Fruit fly (Drosophila melanogaster): ENCODE measurements around the gene Meltrin.

Meltrin gene

dm6 chr3R:14736001-14736400 is 38.9 kb upstream of the Meltrin start:
- no peak for TF ChIP-seq Jra (GFP tag; optimal IDR thresholded peaks at IDR 0.05)
- no peak for TF ChIP-seq dsf (GFP tag; optimal IDR thresholded peaks at IDR 0.05; ENCODE audit: borderline replicate concordance)
- TF ChIP-seq fru (GFP tag; optimal IDR thresholded peaks at IDR 0.05) = no peak
- TF ChIP-seq rgr (GFP tag; optimal IDR thresholded peaks at IDR 0.05) = no peak
- no peak for TF ChIP-seq Dfd (GFP tag; optimal IDR thresholded peaks at IDR 0.05)
- TF ChIP-seq dl (GFP tag; optimal IDR thresholded peaks at IDR 0.05; ENCODE audit: insufficient read depth in 1 of 2, partially characterized antibody in 2 of 2) = no peak
- no peak for TF ChIP-seq tai (GFP tag; optimal IDR thresholded peaks at IDR 0.05)
- peak; percentile 26 for TF ChIP-seq sage (GFP tag; optimal IDR thresholded peaks at IDR 0.05)
- no peak for TF ChIP-seq pan (optimal IDR thresholded peaks at IDR 0.05)
- peak; percentile 29 for TF ChIP-seq CrebA (GFP tag; optimal IDR thresholded peaks at IDR 0.05; ENCODE audit: borderline replicate concordance)
- TF ChIP-seq Hnf4 (GFP tag; optimal IDR thresholded peaks at IDR 0.05) = peak; percentile 14
- TF ChIP-seq brk (GFP tag; optimal IDR thresholded peaks at IDR 0.05) = peak; percentile 49
- TF ChIP-seq Abd-B (GFP tag; optimal IDR thresholded peaks at IDR 0.05) = no peak
- TF ChIP-seq Vsx2 (GFP tag; optimal IDR thresholded peaks at IDR 0.05; ENCODE audit: partially characterized antibody) = no peak
- no peak for TF ChIP-seq CG9705 (GFP tag; optimal IDR thresholded peaks at IDR 0.05)
- TF ChIP-seq Dif (GFP tag; optimal IDR thresholded peaks at IDR 0.05; ENCODE audit: partially characterized antibody) = no peak
- TF ChIP-seq psq (GFP tag; optimal IDR thresholded peaks at IDR 0.05) = no peak
- TF ChIP-seq jim (GFP tag; optimal IDR thresholded peaks at IDR 0.05) = no peak
- no peak for TF ChIP-seq sv (GFP tag; optimal IDR thresholded peaks at IDR 0.05)
- no peak for TF ChIP-seq ey (GFP tag; optimal IDR thresholded peaks at IDR 0.05)
- TF ChIP-seq lola (GFP tag; optimal IDR thresholded peaks at IDR 0.05) = no peak
- no peak for TF ChIP-seq HLH106 (tag; optimal IDR thresholded peaks at IDR 0.05)
- no peak for TF ChIP-seq GATAd (GFP tag; optimal IDR thresholded peaks at IDR 0.05)
- no peak for TF ChIP-seq h (GFP tag; optimal IDR thresholded peaks at IDR 0.05)

DNA sequence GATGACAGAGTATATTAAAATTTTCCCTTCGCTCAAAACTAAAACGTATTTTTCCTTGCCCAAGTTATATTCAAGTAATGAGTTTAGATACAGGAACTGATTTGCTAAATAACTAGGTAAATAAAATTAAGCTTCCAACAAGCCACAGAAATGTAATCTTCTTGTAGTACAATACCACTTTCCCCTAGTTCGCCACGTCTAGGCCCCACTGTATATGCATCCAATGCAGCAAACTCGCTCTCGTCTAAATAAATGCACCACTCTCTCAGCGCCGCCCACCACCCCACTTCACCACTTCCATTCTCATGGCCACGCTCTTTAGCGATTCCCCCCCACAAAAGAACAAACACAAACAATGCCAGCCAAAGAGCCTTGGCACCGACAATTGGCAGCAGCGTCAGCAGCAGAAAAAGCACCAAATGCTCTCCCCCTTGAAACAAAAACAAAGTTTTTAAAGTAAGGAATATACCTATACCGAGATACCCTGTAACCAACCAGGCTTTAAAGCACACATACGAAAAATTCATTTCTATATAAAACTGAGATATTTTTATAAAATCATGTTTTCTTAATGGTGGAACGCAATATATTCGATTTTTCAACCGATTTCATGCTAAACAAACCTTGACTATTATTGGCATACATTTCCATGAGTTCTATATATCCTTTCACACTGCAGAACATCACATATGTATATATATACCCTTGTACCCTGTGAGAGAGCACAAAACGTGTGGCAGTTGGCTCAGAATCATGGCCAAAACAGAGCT is 37.7 kb upstream of the Meltrin start:
- peak in 1 of 2 experiments; percentile 12 for TF ChIP-seq foxo (GFP tag; optimal IDR thresholded peaks at IDR 0.05)
- no peak for TF ChIP-seq Jra (GFP tag; optimal IDR thresholded peaks at IDR 0.05)

DNA sequence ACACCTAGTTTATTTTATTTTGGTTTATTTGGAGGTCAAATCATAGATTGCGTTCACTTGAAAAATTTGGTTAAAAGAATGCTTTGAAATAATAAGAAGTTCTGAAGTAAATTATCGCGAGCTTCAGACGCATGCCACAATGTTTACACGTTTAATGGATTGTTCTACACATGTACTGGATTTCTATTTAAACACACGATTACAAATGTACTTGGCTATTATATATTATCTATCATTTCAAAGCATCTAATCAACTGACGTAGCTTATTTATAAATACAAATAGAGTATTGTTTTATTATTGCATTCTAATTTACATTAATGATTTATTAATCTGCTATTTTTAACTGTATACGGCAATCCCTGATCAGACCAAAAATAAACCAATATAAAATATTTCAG is 36.8 kb upstream of the Meltrin start:
- TF ChIP-seq Hr78 (GFP tag; optimal IDR thresholded peaks at IDR 0.05) (no peak), sv (GFP tag; optimal IDR thresholded peaks at IDR 0.05) (no peak), woc (GFP tag; optimal IDR thresholded peaks at IDR 0.05) (no peak), Vsx2 (GFP tag; optimal IDR thresholded peaks at IDR 0.05; ENCODE audit: partially characterized antibody) (no peak), fru (GFP tag; optimal IDR thresholded peaks at IDR 0.05) (no peak)

DNA sequence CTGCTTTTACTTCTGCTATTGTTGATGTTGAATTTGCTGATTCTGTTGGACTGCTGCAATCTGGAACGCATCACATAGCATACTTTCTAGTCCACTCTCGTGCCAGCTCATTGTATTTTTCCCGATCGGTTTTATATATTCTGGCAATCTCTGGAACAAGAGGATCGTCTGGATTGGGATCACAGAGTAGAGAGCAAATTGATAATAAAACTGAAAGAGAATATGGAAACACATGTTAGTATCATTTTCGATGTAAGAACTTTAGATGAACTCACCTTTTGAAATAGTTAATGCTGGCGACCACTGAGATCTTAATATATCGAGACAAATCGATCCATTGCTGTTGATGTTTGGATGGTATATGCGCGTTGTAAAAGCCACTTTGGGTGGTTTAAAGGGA is 36.3 kb upstream of the Meltrin start:
- TF ChIP-seq dsf (GFP tag; optimal IDR thresholded peaks at IDR 0.05; ENCODE audit: borderline replicate concordance) = no peak
- no peak for TF ChIP-seq Rel (GFP tag; optimal IDR thresholded peaks at IDR 0.05)
- peak; percentile 31 for TF ChIP-seq Rel (tag; optimal IDR thresholded peaks at IDR 0.05)
- TF ChIP-seq Vsx2 (GFP tag; optimal IDR thresholded peaks at IDR 0.05; ENCODE audit: partially characterized antibody) = no peak

DNA sequence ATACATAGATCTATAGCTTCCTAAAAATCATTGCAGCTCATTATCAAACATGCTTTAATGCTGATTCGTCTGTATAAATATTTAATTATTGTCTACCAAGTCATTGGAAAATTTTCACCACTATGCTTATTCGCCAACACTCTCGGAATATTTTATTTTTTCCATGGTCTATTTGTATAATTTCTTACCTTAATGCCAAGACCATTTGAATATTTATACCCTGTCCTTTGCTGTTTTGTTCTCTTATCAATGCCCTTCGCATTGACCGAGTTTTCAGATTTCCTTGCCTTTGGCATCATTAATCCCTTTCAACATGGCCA is 34.6 kb upstream of the Meltrin start:
- TF ChIP-seq Hnf4 (GFP tag; optimal IDR thresholded peaks at IDR 0.05) = no peak
- no peak for TF ChIP-seq dsf (GFP tag; optimal IDR thresholded peaks at IDR 0.05; ENCODE audit: borderline replicate concordance)
- TF ChIP-seq OdsH (GFP tag; optimal IDR thresholded peaks at IDR 0.05) = peak; percentile 6
- TF ChIP-seq Myc (optimal IDR thresholded peaks at IDR 0.05) = no peak
- no peak for TF ChIP-seq Jra (GFP tag; optimal IDR thresholded peaks at IDR 0.05)
- no peak for TF ChIP-seq Dfd (GFP tag; optimal IDR thresholded peaks at IDR 0.05)
- TF ChIP-seq Abd-B (GFP tag; optimal IDR thresholded peaks at IDR 0.05) = no peak
- peak; percentile 13 for TF ChIP-seq HLH106 (tag; optimal IDR thresholded peaks at IDR 0.05)
- peak; percentile 48 for TF ChIP-seq fru (GFP tag; optimal IDR thresholded peaks at IDR 0.05)
